Worm (Caenorhabditis elegans) whole organism, L2 larva: ENCODE data around the gene iars-1.

ENCODE experiments used
- C34F6.9 ChIP-seq: fragments of 150-350 bp; optimal IDR thresholded peaks from 2 replicates; lab custom pipeline; 2014; ENCODE audit warnings: missing biosample characterization, missing genetic modification characterization
- F13H6.1 ChIP-seq: sonication (generic microtip); optimal IDR thresholded peaks from 2 replicates; lab custom pipeline; 2016; ENCODE audit warnings: missing genetic modification characterization, missing compliant biosample characterization
- R02D3.7 ChIP-seq: fragments of 150-350 bp; optimal IDR thresholded peaks from 2 replicates; lab custom pipeline; 2014; ENCODE audit warnings: missing biosample characterization, missing genetic modification characterization
- Y55F3AM.14 ChIP-seq: fragments of 200-800 bp; sonication (Bioruptor generic); optimal IDR thresholded peaks from 2 replicates; lab custom pipeline; 2018; ENCODE audit warnings: mild to moderate bottlenecking, missing genetic modification characterization, missing compliant biosample characterization
- ZK546.5 ChIP-seq: sonication (generic microtip); optimal IDR thresholded peaks from 2 replicates; lab custom pipeline; 2017; ENCODE audit warnings: missing biosample characterization, missing genetic modification characterization
- alr-1 ChIP-seq: fragments of 150-350 bp; optimal IDR thresholded peaks from 2 replicates; lab custom pipeline; 2014; ENCODE audit warnings: missing biosample characterization, missing genetic modification characterization
- aly-2 ChIP-seq: fragments of 150-350 bp; optimal IDR thresholded peaks from 2 replicates; lab custom pipeline; 2014; ENCODE audit warnings: missing biosample characterization, missing genetic modification characterization
- ama-1 ChIP-seq: fragments of 150-350 bp; optimal IDR thresholded peaks from 2 replicates; lab custom pipeline; 2018; ENCODE audit warnings: inconsistent platforms
- blmp-1 ChIP-seq: sonication (generic microtip); optimal IDR thresholded peaks from 2 replicates; lab custom pipeline; 2017; ENCODE audit warnings: missing genetic modification characterization, mild to moderate bottlenecking, missing compliant biosample characterization, antibody characterized with exemption, moderate library complexity; ENCODE audit not compliant: insufficient read depth
- ceh-16 ChIP-seq: fragments of 150-350 bp; optimal IDR thresholded peaks from 2 replicates; lab custom pipeline; 2014; ENCODE audit warnings: missing biosample characterization, missing genetic modification characterization
- ceh-82 ChIP-seq: fragments of 150-350 bp; optimal IDR thresholded peaks from 2 replicates; lab custom pipeline; 2014; ENCODE audit warnings: missing biosample characterization, missing genetic modification characterization
- crh-2 ChIP-seq: sonication (generic microtip); optimal IDR thresholded peaks from 2 replicates; lab custom pipeline; 2017; ENCODE audit warnings: missing biosample characterization, missing genetic modification characterization
- dmd-4 ChIP-seq: sonication (generic microtip); optimal IDR thresholded peaks from 2 replicates; lab custom pipeline; 2017; ENCODE audit warnings: missing biosample characterization, missing genetic modification characterization
- egl-27 ChIP-seq: sonication (generic microtip); optimal IDR thresholded peaks from 3 replicates; lab custom pipeline; 2017; ENCODE audit warnings: missing biosample characterization, missing genetic modification reagents, missing genetic modification characterization
- elt-1 ChIP-seq: fragments of 150-350 bp; optimal IDR thresholded peaks from 2 replicates; lab custom pipeline; 2014; ENCODE audit warnings: missing biosample characterization, missing genetic modification characterization
- elt-3 ChIP-seq: sonication (generic microtip); optimal IDR thresholded peaks from 2 replicates; lab custom pipeline; 2017; ENCODE audit warnings: missing biosample characterization, missing genetic modification characterization
- fos-1 ChIP-seq: fragments of 150-350 bp; optimal IDR thresholded peaks from 2 replicates; lab custom pipeline; 2014; ENCODE audit warnings: missing biosample characterization, missing genetic modification characterization
- gmeb-1 ChIP-seq: fragments of 150-350 bp; optimal IDR thresholded peaks from 2 replicates; lab custom pipeline; 2014; ENCODE audit warnings: missing biosample characterization, missing genetic modification characterization
- lin-11 ChIP-seq: fragments of 150-350 bp; sonication (generic microtip); optimal IDR thresholded peaks from 2 replicates; lab custom pipeline; 2014; ENCODE audit warnings: missing biosample characterization, missing genetic modification characterization, inconsistent platforms, mixed read lengths
- lin-13 ChIP-seq: fragments of 150-350 bp; optimal IDR thresholded peaks from 2 replicates; lab custom pipeline; 2014; ENCODE audit warnings: missing biosample characterization, missing genetic modification reagents, missing genetic modification characterization
- lin-39 ChIP-seq: fragments of 150-350 bp; optimal IDR thresholded peaks from 2 replicates; lab custom pipeline; 2014; ENCODE audit warnings: missing biosample characterization, missing genetic modification reagents, missing genetic modification characterization
- lsy-2 ChIP-seq, 2 experiments: fragments of 150-350 bp in 1 of 2; sonication (generic microtip) in 1 of 2; optimal IDR thresholded peaks; 2 replicates each; lab custom pipeline; 2014 to 2017; ENCODE audit warnings: missing biosample characterization in 2 of 2, missing genetic modification characterization in 2 of 2
- mab-5 ChIP-seq: fragments of 150-350 bp; optimal IDR thresholded peaks from 2 replicates; lab custom pipeline; 2014; ENCODE audit warnings: missing biosample characterization, missing genetic modification characterization
- mbf-1 ChIP-seq: sonication (generic microtip); optimal IDR thresholded peaks from 2 replicates; lab custom pipeline; 2017; ENCODE audit warnings: missing biosample characterization, missing genetic modification characterization
- mdl-1 ChIP-seq, 2 experiments: fragments of 150-350 bp in 1 of 2; sonication (generic microtip) in 1 of 2; optimal IDR thresholded peaks; 2 replicates each; lab custom pipeline; 2017; ENCODE audit warnings: missing biosample characterization in 2 of 2, missing genetic modification characterization in 2 of 2
- nhr-10 ChIP-seq: sonication (generic microtip); optimal IDR thresholded peaks from 2 replicates; lab custom pipeline; 2017; ENCODE audit warnings: missing biosample characterization, missing genetic modification characterization
- nhr-11 ChIP-seq: fragments of 150-350 bp; optimal IDR thresholded peaks from 2 replicates; lab custom pipeline; 2014; ENCODE audit warnings: missing biosample characterization, missing genetic modification characterization
- nhr-12 ChIP-seq: fragments of 150-350 bp; optimal IDR thresholded peaks from 2 replicates; lab custom pipeline; 2014; ENCODE audit warnings: missing biosample characterization, missing genetic modification characterization
- nhr-129 ChIP-seq: fragments of 150-350 bp; optimal IDR thresholded peaks from 2 replicates; lab custom pipeline; 2014; ENCODE audit warnings: missing biosample characterization, missing genetic modification characterization
- nhr-21 ChIP-seq: fragments of 150-350 bp; optimal IDR thresholded peaks from 2 replicates; lab custom pipeline; 2014; ENCODE audit warnings: missing biosample characterization, missing genetic modification characterization
- nhr-237 ChIP-seq: fragments of 150-350 bp; optimal IDR thresholded peaks from 2 replicates; lab custom pipeline; 2014; ENCODE audit warnings: missing biosample characterization, missing genetic modification characterization
- nhr-25 ChIP-seq: fragments of 150-350 bp; sonication (generic microtip); optimal IDR thresholded peaks from 3 replicates; lab custom pipeline; 2014; ENCODE audit warnings: missing biosample characterization, missing genetic modification characterization
- nhr-6 ChIP-seq: fragments of 150-350 bp; optimal IDR thresholded peaks from 2 replicates; lab custom pipeline; 2014; ENCODE audit warnings: missing biosample characterization, missing genetic modification characterization
- nhr-77 ChIP-seq: fragments of 150-350 bp; optimal IDR thresholded peaks from 2 replicates; lab custom pipeline; 2014; ENCODE audit warnings: missing biosample characterization, missing genetic modification characterization
- peb-1 ChIP-seq: fragments of 150-350 bp; optimal IDR thresholded peaks from 2 replicates; lab custom pipeline; 2014; ENCODE audit warnings: missing biosample characterization, missing genetic modification characterization
- sem-4 ChIP-seq: fragments of 150-350 bp; optimal IDR thresholded peaks from 2 replicates; lab custom pipeline; 2014; ENCODE audit warnings: missing biosample characterization, missing genetic modification reagents, missing genetic modification characterization
- skn-1 ChIP-seq: sonication (generic microtip); optimal IDR thresholded peaks from 2 replicates; lab custom pipeline; 2017; ENCODE audit warnings: missing biosample characterization, missing genetic modification characterization
- sma-3 ChIP-seq: sonication (generic microtip); optimal IDR thresholded peaks from 2 replicates; lab custom pipeline; 2016; ENCODE audit warnings: missing genetic modification reagents, missing genetic modification characterization, missing compliant biosample characterization
- sma-9 ChIP-seq, 2 experiments: fragments of 150-350 bp in 1 of 2; sonication (generic microtip) in 1 of 2; optimal IDR thresholded peaks; 2 replicates each; lab custom pipeline; 2014 to 2016; ENCODE audit warnings: missing genetic modification characterization in 2 of 2, mild to moderate bottlenecking in 1 of 2, missing biosample characterization in 1 of 2, missing compliant biosample characterization in 1 of 2, missing genetic modification reagents in 1 of 2, moderate library complexity in 1 of 2
- unc-39 ChIP-seq: fragments of 150-350 bp; optimal IDR thresholded peaks from 2 replicates; lab custom pipeline; 2014; ENCODE audit warnings: missing biosample characterization, missing genetic modification characterization
- unc-55 ChIP-seq: fragments of 150-350 bp; sonication (generic microtip); optimal IDR thresholded peaks from 3 replicates; lab custom pipeline; 2014; ENCODE audit warnings: missing biosample characterization, missing genetic modification reagents, missing genetic modification characterization
- unc-62 ChIP-seq: fragments of 150-350 bp; optimal IDR thresholded peaks from 2 replicates; lab custom pipeline; 2014; ENCODE audit warnings: missing biosample characterization, missing genetic modification reagents, missing genetic modification characterization
- zag-1 ChIP-seq: fragments of 150-350 bp; optimal IDR thresholded peaks from 2 replicates; lab custom pipeline; 2014; ENCODE audit warnings: missing biosample characterization, missing genetic modification characterization
- ztf-1 ChIP-seq: fragments of 200-800 bp; sonication (Bioruptor generic); conservative IDR thresholded peaks from 2 replicates; pipeline ENCODE4 v1.3.6; 2022; ENCODE audit warnings: missing genetic modification characterization, missing compliant biosample characterization
- ztf-11 ChIP-seq: sonication (generic microtip); optimal IDR thresholded peaks from 2 replicates; lab custom pipeline; 2017; ENCODE audit warnings: missing biosample characterization, missing genetic modification characterization

Gene iars-1

DNA sequence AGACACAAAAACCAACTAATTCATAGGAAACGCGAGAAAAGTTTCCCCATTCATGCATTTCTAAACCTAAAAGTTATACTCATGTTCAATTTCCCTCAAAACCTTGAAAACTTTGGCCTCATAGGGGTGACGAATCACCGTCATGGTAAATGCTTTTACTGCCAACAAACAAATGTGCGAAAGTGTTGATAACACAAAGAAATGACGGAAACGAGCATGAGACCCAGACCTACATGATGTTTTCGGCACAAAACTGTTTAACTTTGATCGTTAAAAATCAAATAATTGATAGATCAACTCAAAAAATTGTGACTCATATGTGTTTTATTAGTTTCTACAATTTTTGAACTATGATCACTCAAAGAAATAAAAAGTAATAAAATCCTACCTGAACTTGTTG is 36.5 kb upstream of the iars-1 start:
- TF ChIP-seq mbf-1 = no peak
- TF ChIP-seq nhr-11 (tag; lab: Kevin White, UChicago) = no peak
- TF ChIP-seq peb-1 = no peak
- TF ChIP-seq mab-5 (tag; lab: Kevin White, UChicago) = no peak
- no peak for TF ChIP-seq nhr-77 (tag; lab: Kevin White, UChicago)
- peak; percentile 36 for TF ChIP-seq nhr-129 (tag; lab: Kevin White, UChicago)
- TF ChIP-seq dmd-4 (tag; lab: Kevin White, UChicago) = no peak
- no peak for TF ChIP-seq alr-1
- no peak for TF ChIP-seq ZK546.5
- no peak for TF ChIP-seq F13H6.1 (tag; lab: Kevin White, UChicago)
- TF ChIP-seq ztf-11 (tag; lab: Kevin White, UChicago) = no peak
- TF ChIP-seq nhr-12 (tag; lab: Kevin White, UChicago) = no peak
- TF ChIP-seq skn-1 (tag; lab: Kevin White, UChicago) = no peak
- TF ChIP-seq elt-1 (tag; lab: Kevin White, UChicago) = no peak
- no peak for TF ChIP-seq nhr-10 (tag; lab: Kevin White, UChicago)
- no peak for TF ChIP-seq blmp-1 (tag; lab: Kevin White, UChicago)
- TF ChIP-seq Y55F3AM.14 (GFP tag; lab: Kevin White, UChicago) = no peak
- peak; percentile 22 for TF ChIP-seq sma-9 (GFP tag; optimal IDR thresholded peaks at IDR 0.05; lab: Kevin White, UChicago)
- TF ChIP-seq sma-9 (tag; optimal IDR thresholded peaks at IDR 0.05; lab: Kevin White, UChicago) = no peak
- no peak for TF ChIP-seq lin-11 (tag; lab: Kevin White, UChicago)
- no peak for TF ChIP-seq nhr-21
- no peak for TF ChIP-seq lsy-2 (tag; optimal IDR thresholded peaks at IDR 0.05; lab: Kevin White, UChicago)
- TF ChIP-seq lin-13 (GFP tag; lab: Kevin White, UChicago) = no peak
- peak; percentile 70 for TF ChIP-seq crh-2 (tag; lab: Kevin White, UChicago)
- no peak for TF ChIP-seq elt-3 (tag; lab: Kevin White, UChicago)
- no peak for TF ChIP-seq ceh-16 (tag; lab: Kevin White, UChicago)
- TF ChIP-seq egl-27 (tag; lab: Kevin White, UChicago) = no peak
- TF ChIP-seq fos-1 (tag; lab: Kevin White, UChicago) = peak; percentile 93
- TF ChIP-seq gmeb-1 (tag; lab: Kevin White, UChicago) = peak; percentile 32
- no peak for TF ChIP-seq R02D3.7
- TF ChIP-seq unc-55 (GFP tag; lab: Kevin White, UChicago) = peak; percentile 45
- TF ChIP-seq ama-1 (lab: Kevin White, UChicago) = no peak
- no peak for TF ChIP-seq nhr-237 (tag; lab: Kevin White, UChicago)
- TF ChIP-seq ztf-1 (GFP tag; lab: Robert Waterston, UW) = no peak
- no peak for TF ChIP-seq nhr-6 (tag; lab: Kevin White, UChicago)
- TF ChIP-seq C34F6.9 = no peak
- no peak for TF ChIP-seq zag-1
- no peak for TF ChIP-seq unc-62 (GFP tag; lab: Kevin White, UChicago)
- TF ChIP-seq sem-4 (tag; lab: Kevin White, UChicago) = no peak
- TF ChIP-seq nhr-25 (tag; lab: Kevin White, UChicago) = no peak
- no peak for TF ChIP-seq ceh-82 (tag; lab: Kevin White, UChicago)
- no peak for TF ChIP-seq lin-39 (tag; lab: Kevin White, UChicago)
- no peak for TF ChIP-seq mdl-1 (tag; optimal IDR thresholded peaks at IDR 0.05; lab: Kevin White, UChicago)
- no peak for TF ChIP-seq unc-39
- TF ChIP-seq sma-3 (GFP tag; lab: Kevin White, UChicago) = no peak
- TF ChIP-seq aly-2 (tag; lab: Kevin White, UChicago) = no peak

- TF ChIP-seq peb-1 (no peak), ceh-82 (tag; lab: Kevin White, UChicago) (no peak), unc-55 (GFP tag; lab: Kevin White, UChicago) (no peak), C34F6.9 (no peak), Y55F3AM.14 (GFP tag; lab: Kevin White, UChicago) (no peak), ZK546.5 (no peak), skn-1 (tag; lab: Kevin White, UChicago) (no peak), lin-11 (tag; lab: Kevin White, UChicago) (no peak), fos-1 (tag; lab: Kevin White, UChicago) (no peak), nhr-11 (tag; lab: Kevin White, UChicago) (no peak), mbf-1 (no peak)
Observed at ce11 chrIV:10337286-10337685, 31.1 kb upstream of the iars-1 start.
